Worm (Caenorhabditis elegans) whole organism, L4 larva: ENCODE measurements around the gene myrf-1.

ENCODE experiments used
- D1046.2 ChIP-seq: fragments of 200-800 bp; sonication (Bioruptor generic); IDR thresholded peaks from 2 replicates; pipeline ENCODE4 v1.3.6; 2022; ENCODE audit warnings: missing genetic modification characterization, missing compliant biosample characterization
- F26F4.8 ChIP-seq: fragments of 200-800 bp; sonication (Bioruptor generic); conservative IDR thresholded peaks from 2 replicates; pipeline ENCODE4 v1.3.6; 2022; ENCODE audit warnings: missing genetic modification characterization, missing compliant biosample characterization
- F37D6.2 ChIP-seq: sonication (generic microtip); optimal IDR thresholded peaks from 2 replicates; lab custom pipeline; 2016; ENCODE audit warnings: mild to moderate bottlenecking, missing genetic modification characterization, missing compliant biosample characterization
- F44E2.7 ChIP-seq: fragments of 200-800 bp; sonication (Bioruptor generic); IDR thresholded peaks from 2 replicates; pipeline ENCODE4 v2.1.2; 2022; ENCODE audit warnings: missing genetic modification characterization, missing compliant biosample characterization
- F49E8.2 ChIP-seq: sonication (generic microtip); optimal IDR thresholded peaks from 2 replicates; lab custom pipeline; 2016; ENCODE audit warnings: missing compliant biosample characterization, mild to moderate bottlenecking, missing genetic modification characterization, borderline replicate concordance
- T26A8.4 ChIP-seq: fragments of 200-800 bp; sonication (Bioruptor generic); IDR thresholded peaks from 2 replicates; pipeline ENCODE4 v1.3.6; 2022; ENCODE audit warnings: missing genetic modification characterization, missing compliant biosample characterization
- Y48G9A.11 ChIP-seq: fragments of 200-800 bp; sonication (Bioruptor generic); IDR thresholded peaks from 2 replicates; pipeline ENCODE4 v1.3.6; 2022; ENCODE audit warnings: missing genetic modification reagents, missing genetic modification characterization, missing compliant biosample characterization
- Y75B8A.6 ChIP-seq: fragments of 200-800 bp; sonication (Bioruptor generic); IDR thresholded peaks from 2 replicates; pipeline ENCODE4 v1.3.6; 2022; ENCODE audit warnings: missing genetic modification reagents, missing genetic modification characterization, missing compliant biosample characterization
- ama-1 ChIP-seq: fragments of 150-350 bp; optimal IDR thresholded peaks from 2 replicates; lab custom pipeline; 2014; ENCODE audit warnings: inconsistent platforms, mixed read lengths
- arid-1 ChIP-seq: fragments of 200-800 bp; sonication (Bioruptor generic); conservative IDR thresholded peaks from 2 replicates; pipeline ENCODE4 v1.3.6; 2022; ENCODE audit warnings: missing genetic modification reagents, missing genetic modification characterization, missing compliant biosample characterization
- ceh-82 ChIP-seq: sonication (generic microtip); optimal IDR thresholded peaks from 2 replicates; lab custom pipeline; 2017; ENCODE audit warnings: missing biosample characterization, missing genetic modification characterization
- cey-2 ChIP-seq: sonication (generic microtip); optimal IDR thresholded peaks from 3 replicates; lab custom pipeline; 2017; ENCODE audit warnings: missing genetic modification characterization, mild to moderate bottlenecking, missing compliant biosample characterization, antibody characterized with exemption, borderline replicate concordance; ENCODE audit not compliant: insufficient read depth
- daf-12 ChIP-seq: fragments of 150-350 bp; optimal IDR thresholded peaks from 2 replicates; lab custom pipeline; 2014; ENCODE audit warnings: missing biosample characterization, missing genetic modification reagents, missing genetic modification characterization
- daf-16 ChIP-seq, 3 experiments: sonication (generic microtip); optimal IDR thresholded peaks; 2 replicates each; lab custom pipeline; 2016 to 2017; ENCODE audit warnings: missing genetic modification characterization in 3 of 3, missing genetic modification reagents in 3 of 3, mild to moderate bottlenecking in 2 of 3, missing compliant biosample characterization in 2 of 3, missing biosample characterization in 1 of 3, moderate library complexity in 1 of 3
- duxl-1 ChIP-seq: sonication (generic microtip); optimal IDR thresholded peaks from 2 replicates; lab custom pipeline; 2016; ENCODE audit warnings: mild to moderate bottlenecking, missing genetic modification characterization, moderate library complexity, missing compliant biosample characterization; ENCODE audit not compliant: poor library complexity
- egl-27 ChIP-seq: sonication (generic microtip); optimal IDR thresholded peaks from 3 replicates; lab custom pipeline; 2017; ENCODE audit warnings: missing biosample characterization, missing genetic modification reagents, missing genetic modification characterization
- egl-43 ChIP-seq: fragments of 200-800 bp; sonication (Bioruptor generic); IDR thresholded peaks from 2 replicates; pipeline ENCODE4 v1.3.6; 2022; ENCODE audit warnings: missing genetic modification reagents, missing genetic modification characterization, missing compliant biosample characterization
- gei-8 ChIP-seq: fragments of 200-800 bp; sonication (Bioruptor generic); optimal IDR thresholded peaks from 2 replicates; lab custom pipeline; 2018; ENCODE audit warnings: mild to moderate bottlenecking, missing genetic modification characterization, missing compliant biosample characterization
- hlh-11 ChIP-seq: fragments of 200-800 bp; sonication (Bioruptor generic); optimal IDR thresholded peaks from 2 replicates; lab custom pipeline; 2018; ENCODE audit warnings: mild to moderate bottlenecking, missing genetic modification characterization, missing compliant biosample characterization
- hlh-30 ChIP-seq: sonication (generic microtip); optimal IDR thresholded peaks from 2 replicates; lab custom pipeline; 2017; ENCODE audit warnings: antibody characterized with exemption, mild to moderate bottlenecking, missing genetic modification characterization, missing compliant biosample characterization; ENCODE audit not compliant: insufficient read depth
- lin-1 ChIP-seq: fragments of 200-800 bp; sonication (Bioruptor generic); IDR thresholded peaks from 2 replicates; pipeline ENCODE4 v1.3.6; 2022; ENCODE audit warnings: missing genetic modification reagents, missing genetic modification characterization, missing compliant biosample characterization
- lin-13 ChIP-seq: fragments of 150-350 bp; optimal IDR thresholded peaks from 2 replicates; lab custom pipeline; 2014; ENCODE audit warnings: missing biosample characterization, missing genetic modification reagents, missing genetic modification characterization
- madf-5 ChIP-seq, 2 experiments: fragments of 200-800 bp; sonication (Bioruptor generic); IDR thresholded peaks; 2 replicates each; pipeline ENCODE4 v1.3.6; 2022; ENCODE audit warnings: missing compliant biosample characterization in 2 of 2, missing genetic modification characterization in 2 of 2
- madf-9 ChIP-seq: fragments of 200-800 bp; sonication (Bioruptor generic); conservative IDR thresholded peaks from 2 replicates; pipeline ENCODE4 v1.3.6; 2022; ENCODE audit warnings: missing genetic modification reagents, missing genetic modification characterization, missing compliant biosample characterization
- mdt-29 ChIP-seq: fragments of 200-800 bp; sonication (Bioruptor generic); IDR thresholded peaks from 2 replicates; pipeline ENCODE4 v1.3.6; 2022; ENCODE audit warnings: missing genetic modification reagents, missing genetic modification characterization, missing compliant biosample characterization
- mep-1 ChIP-seq: fragments of 150-350 bp; sonication (generic microtip); optimal IDR thresholded peaks from 3 replicates; lab custom pipeline; 2014; ENCODE audit warnings: missing biosample characterization, missing genetic modification characterization
- mxl-2 ChIP-seq: fragments of 200-800 bp; sonication (Bioruptor generic); conservative IDR thresholded peaks from 2 replicates; pipeline ENCODE4 v1.3.6; 2022; ENCODE audit warnings: missing genetic modification reagents, missing genetic modification characterization, missing compliant biosample characterization
- mxl-3 ChIP-seq: fragments of 200-800 bp; sonication (Bioruptor generic); optimal IDR thresholded peaks from 2 replicates; lab custom pipeline; 2018; ENCODE audit warnings: mild to moderate bottlenecking, missing genetic modification characterization, missing compliant biosample characterization
- nhr-102 ChIP-seq: sonication (generic microtip); optimal IDR thresholded peaks from 2 replicates; lab custom pipeline; 2016; ENCODE audit warnings: mild to moderate bottlenecking, missing genetic modification characterization, moderate library complexity, missing compliant biosample characterization
- nhr-25 ChIP-seq: sonication (generic microtip); optimal IDR thresholded peaks from 2 replicates; lab custom pipeline; 2017; ENCODE audit warnings: missing genetic modification characterization, mild to moderate bottlenecking, missing compliant biosample characterization, antibody characterized with exemption, moderate library complexity, borderline replicate concordance; ENCODE audit not compliant: insufficient read depth
- nhr-28 ChIP-seq: fragments of 150-350 bp; optimal IDR thresholded peaks from 2 replicates; lab custom pipeline; 2014; ENCODE audit warnings: missing biosample characterization, missing genetic modification characterization
- nhr-41 ChIP-seq: fragments of 200-800 bp; sonication (Bioruptor generic); IDR thresholded peaks from 2 replicates; pipeline ENCODE4 v1.3.6; 2022; ENCODE audit warnings: missing genetic modification reagents, missing genetic modification characterization, missing compliant biosample characterization
- nhr-6 ChIP-seq: fragments of 150-350 bp; optimal IDR thresholded peaks from 2 replicates; lab custom pipeline; 2014; ENCODE audit warnings: missing biosample characterization, missing genetic modification characterization
- nhr-76 ChIP-seq: fragments of 150-350 bp; optimal IDR thresholded peaks from 2 replicates; lab custom pipeline; 2014; ENCODE audit warnings: missing biosample characterization, missing genetic modification characterization
- nhr-77 ChIP-seq: fragments of 150-350 bp; optimal IDR thresholded peaks from 2 replicates; lab custom pipeline; 2014; ENCODE audit warnings: missing biosample characterization, missing genetic modification characterization
- sdz-12 ChIP-seq: fragments of 200-800 bp; sonication (Bioruptor generic); optimal IDR thresholded peaks from 2 replicates; lab custom pipeline; 2018; ENCODE audit warnings: mild to moderate bottlenecking, missing genetic modification characterization, missing compliant biosample characterization
- set-16 ChIP-seq: fragments of 200-800 bp; sonication (Bioruptor generic); IDR thresholded peaks from 2 replicates; pipeline ENCODE4 v1.3.6; 2022; ENCODE audit warnings: missing genetic modification reagents, missing genetic modification characterization, missing compliant biosample characterization
- snpc-1.2 ChIP-seq: fragments of 200-800 bp; sonication (Bioruptor generic); IDR thresholded peaks from 2 replicates; pipeline ENCODE4 v1.3.6; 2022; ENCODE audit warnings: missing genetic modification reagents, missing genetic modification characterization, missing compliant biosample characterization
- spr-1 ChIP-seq: sonication (generic microtip); optimal IDR thresholded peaks from 2 replicates; lab custom pipeline; 2016; ENCODE audit warnings: mild to moderate bottlenecking, missing genetic modification characterization, missing compliant biosample characterization
- tag-97 ChIP-seq: fragments of 200-800 bp; sonication (Bioruptor generic); IDR thresholded peaks from 2 replicates; pipeline ENCODE4 v1.3.6; 2022; ENCODE audit warnings: missing genetic modification characterization, missing compliant biosample characterization
- tra-1 ChIP-seq: fragments of 200-800 bp; sonication (Bioruptor generic); IDR thresholded peaks from 2 replicates; pipeline ENCODE4 v1.3.6; 2022; ENCODE audit warnings: missing genetic modification reagents, missing genetic modification characterization, missing compliant biosample characterization
- unc-62 ChIP-seq, 3 experiments: fragments of 150-350 bp in 1 of 3; sonication (generic microtip); optimal IDR thresholded peaks in 2 of 3; peaks in 1 of 3; 1 replicate in 1 of 3; 2 replicates in 2 of 3; lab custom pipeline; 2014 to 2017; ENCODE audit warnings: missing biosample characterization in 3 of 3, missing genetic modification characterization in 3 of 3, missing genetic modification reagents in 3 of 3, missing genotype in 1 of 3
- vab-7 ChIP-seq: fragments of 200-800 bp; sonication (Bioruptor generic); IDR thresholded peaks from 2 replicates; pipeline ENCODE4 v1.3.6; 2022; ENCODE audit warnings: missing genetic modification reagents, missing genetic modification characterization, missing compliant biosample characterization
- zfp-2 ChIP-seq: sonication (generic microtip); optimal IDR thresholded peaks from 2 replicates; lab custom pipeline; 2016; ENCODE audit warnings: mild to moderate bottlenecking, missing genetic modification characterization, missing compliant biosample characterization
- zfp-3 ChIP-seq: fragments of 200-800 bp; sonication (Bioruptor generic); conservative IDR thresholded peaks from 2 replicates; pipeline ENCODE4 v1.3.6; 2022; ENCODE audit warnings: missing genetic modification reagents, missing genetic modification characterization, missing compliant biosample characterization
- ztf-11 ChIP-seq: fragments of 150-350 bp; optimal IDR thresholded peaks from 2 replicates; lab custom pipeline; 2014; ENCODE audit warnings: missing biosample characterization, missing genetic modification characterization

The myrf-1 gene

ce11 chrII:10501578-10501977 is 763 bp downstream of the myrf-1 start (continued):
- TF ChIP-seq nhr-77 (tag; lab: Kevin White, UChicago) (peak; percentile 25), nhr-25 (tag; lab: Kevin White, UChicago) (peak; percentile 77), F26F4.8 (no peak), nhr-102 (no peak), vab-7 (GFP tag; lab: Robert Waterston, UW) (no peak), egl-43 (no peak), daf-16 (GFP tag; optimal IDR thresholded peaks at IDR 0.05; lab: Kevin White, UChicago) (no peak), daf-16 (tag; optimal IDR thresholded peaks at IDR 0.05; lab: Kevin White, UChicago) (peak; percentile 10), madf-9 (GFP tag; lab: Robert Waterston, UW) (no peak), zfp-3 (GFP tag; lab: Robert Waterston, UW) (no peak), nhr-28 (peak; percentile 64), F44E2.7 (GFP tag; lab: Robert Waterston, UW) (no peak), F37D6.2 (tag; lab: Kevin White, UChicago) (no peak), lin-1 (no peak), tra-1 (GFP tag; lab: Robert Waterston, UW) (no peak), nhr-41 (GFP tag; lab: Robert Waterston, UW) (no peak), hlh-30 (tag; lab: Kevin White, UChicago) (peak; percentile 87), Y48G9A.11 (no peak), T26A8.4 (GFP tag; lab: Robert Waterston, UW) (no peak; the same call in 1 of the 2 replicates), daf-12 (tag; lab: Kevin White, UChicago) (no peak), mxl-3 (GFP tag; lab: Kevin White, UChicago) (peak; percentile 91), set-16 (GFP tag; lab: Robert Waterston, UW) (no peak), ama-1 (lab: Kevin White, UChicago) (no peak), ceh-82 (tag; lab: Kevin White, UChicago) (no peak), zfp-2 (no peak), D1046.2 (no peak), lin-13 (GFP tag; lab: Kevin White, UChicago) (no peak), tag-97 (GFP tag; lab: Robert Waterston, UW) (no peak), cey-2 (no peak), sdz-12 (GFP tag; lab: Kevin White, UChicago) (no peak), egl-27 (tag; lab: Kevin White, UChicago) (no peak)
- TF ChIP-seq, all 104 proteins: peak for 22

ce11 chrII:10500674-10501073 is 1.7 kb downstream of the myrf-1 start:
- TF ChIP-seq nhr-28 (peak; percentile 19), duxl-1 (tag; lab: Kevin White, UChicago) (peak; percentile 8), mep-1 (tag; lab: Kevin White, UChicago) (peak; percentile 5), zfp-3 (GFP tag; lab: Robert Waterston, UW) (no peak), unc-62 (GFP tag; optimal IDR thresholded peaks at IDR 0.05 in 1 of 2; lab: Kevin White, UChicago) (peak in 1 of 2 experiments; percentile 54), unc-62 (tag; optimal IDR thresholded peaks at IDR 0.05; lab: Kevin White, UChicago) (no peak), lin-1 (no peak)

ce11 chrII:10495912-10496311 is 6.4 kb downstream of the myrf-1 start, which contains the start of gene ZK666.12:
Gene ZK666.12 (plus strand): TSS chrII:10496212.
- TF ChIP-seq snpc-1.2 (GFP tag; lab: Robert Waterston, UW) (no peak), spr-1 (no peak), F44E2.7 (GFP tag; lab: Robert Waterston, UW) (no peak), F49E8.2 (tag; lab: Kevin White, UChicago) (no peak), gei-8 (GFP tag; lab: Kevin White, UChicago) (no peak), hlh-11 (tag; lab: Kevin White, UChicago) (no peak), mdt-29 (GFP tag; lab: Robert Waterston, UW) (no peak), nhr-6 (no peak), arid-1 (GFP tag; lab: Robert Waterston, UW) (no peak), nhr-76 (tag; lab: Kevin White, UChicago) (no peak), mxl-2 (no peak), Y75B8A.6 (no peak), madf-5 (GFP tag; IDR thresholded peaks at IDR 0.05; lab: Robert Waterston, UW) (no peak), ztf-11 (no peak)
